Worm (Caenorhabditis elegans) whole organism, midembryonic: ENCODE measurements around the gene fars-3.

Experiments
- T22C8.4 ChIP-seq: fragments of 200-800 bp; sonication (Bioruptor generic); IDR thresholded peaks from 2 replicates; pipeline ENCODE4 v1.3.6; 2022; ENCODE audit warnings: missing genetic modification characterization, missing compliant biosample characterization
- cog-1 ChIP-seq: sonication (generic microtip); optimal IDR thresholded peaks from 2 replicates; lab custom pipeline; 2016; ENCODE audit warnings: missing genetic modification characterization, missing compliant biosample characterization
- flt-1 ChIP-seq: fragments of 200-800 bp; sonication (Bioruptor generic); IDR thresholded peaks from 2 replicates; pipeline ENCODE4 v1.3.6; 2022; ENCODE audit warnings: missing genetic modification characterization, missing compliant biosample characterization
- klf-2 ChIP-seq: fragments of 200-800 bp; sonication (Bioruptor generic); conservative IDR thresholded peaks from 2 replicates; pipeline ENCODE4 v1.3.6; 2022; ENCODE audit warnings: missing genetic modification reagents, missing genetic modification characterization, missing compliant biosample characterization
- med-1 ChIP-seq: sonication (generic microtip); optimal IDR thresholded peaks from 2 replicates; lab custom pipeline; 2017; ENCODE audit warnings: missing genetic modification characterization, mild to moderate bottlenecking, missing compliant biosample characterization, antibody characterized with exemption, missing genetic modification reagents; ENCODE audit not compliant: insufficient read depth
- ref-1 ChIP-seq: fragments of 200-800 bp; sonication (Bioruptor generic); conservative IDR thresholded peaks from 2 replicates; pipeline ENCODE4 v1.3.6; 2022; ENCODE audit warnings: missing genetic modification reagents, missing genetic modification characterization, missing compliant biosample characterization
- tab-1 ChIP-seq: fragments of 200-800 bp; sonication (Bioruptor generic); IDR thresholded peaks from 2 replicates; pipeline ENCODE4 v1.3.6; 2022; ENCODE audit warnings: missing genetic modification characterization, missing compliant biosample characterization
- ztf-23 ChIP-seq: fragments of 200-800 bp; sonication (Bioruptor generic); IDR thresholded peaks from 2 replicates; pipeline ENCODE4 v1.3.6; 2022; ENCODE audit warnings: missing genetic modification reagents, missing genetic modification characterization, missing compliant biosample characterization
- ztf-29 ChIP-seq: fragments of 200-800 bp; sonication (Bioruptor generic); IDR thresholded peaks from 2 replicates; pipeline ENCODE4 v1.3.6; 2022; ENCODE audit warnings: missing genetic modification reagents, missing genetic modification characterization, missing compliant biosample characterization

Gene fars-3

ce11 chrII:8442176-8442575 lies 22.5 kb upstream of the fars-3 start:
- TF ChIP-seq tab-1 (GFP tag; lab: Robert Waterston, UW) = no peak
- no peak for TF ChIP-seq flt-1 (GFP tag; lab: Robert Waterston, UW)
- TF ChIP-seq ztf-29 (GFP tag; lab: Robert Waterston, UW) = no peak; the same call in 1 of the 2 replicates
- TF ChIP-seq med-1 (GFP tag; lab: Kevin White, UChicago) = no peak
- no peak for TF ChIP-seq T22C8.4 (GFP tag; lab: Robert Waterston, UW)
- TF ChIP-seq cog-1 (tag; lab: Kevin White, UChicago) = no peak
- no peak for TF ChIP-seq ztf-23 (GFP tag; lab: Robert Waterston, UW)
- TF ChIP-seq klf-2 (GFP tag; lab: Robert Waterston, UW) = no peak

ce11 chrII:8442717-8443223 lies 21.9 kb upstream of the fars-3 start, which contains the start of gene eif-3.G:
Gene eif-3.G, plus strand, starts transcription at chrII:8442767.
- TF ChIP-seq ztf-23 (GFP tag; lab: Robert Waterston, UW) (no peak), flt-1 (GFP tag; lab: Robert Waterston, UW) (no peak), cog-1 (tag; lab: Kevin White, UChicago) (no peak), ref-1 (GFP tag; lab: Robert Waterston, UW) (no peak), klf-2 (GFP tag; lab: Robert Waterston, UW) (no peak), T22C8.4 (GFP tag; lab: Robert Waterston, UW) (no peak), tab-1 (GFP tag; lab: Robert Waterston, UW) (no peak), ztf-29 (GFP tag; lab: Robert Waterston, UW) (no peak), med-1 (GFP tag; lab: Kevin White, UChicago) (no peak)

- TF ChIP-seq klf-2 (GFP tag; lab: Robert Waterston, UW) = no peak
- TF ChIP-seq med-1 (GFP tag; lab: Kevin White, UChicago) = no peak
- TF ChIP-seq ref-1 (GFP tag; lab: Robert Waterston, UW) = no peak
- TF ChIP-seq ztf-29 (GFP tag; lab: Robert Waterston, UW) = no peak
- no peak for TF ChIP-seq cog-1 (tag; lab: Kevin White, UChicago)
- no peak for TF ChIP-seq ztf-23 (GFP tag; lab: Robert Waterston, UW)
These were observed 20.6 kb upstream of the fars-3 start, which contains the start of gene evl-20 for ce11 chrII:8444007-8444406. Gene evl-20, plus strand, starts transcription at chrII:8444307.

ce11 chrII:8446731-8447130 lies 17.9 kb upstream of the fars-3 start, which contains the start of gene cut-3:
Gene cut-3, minus strand, starts transcription at chrII:8446831.
- no peak for TF ChIP-seq ztf-23 (GFP tag; lab: Robert Waterston, UW)
- no peak for TF ChIP-seq ztf-29 (GFP tag; lab: Robert Waterston, UW)
- TF ChIP-seq cog-1 (tag; lab: Kevin White, UChicago) = no peak
- no peak for TF ChIP-seq klf-2 (GFP tag; lab: Robert Waterston, UW)
- TF ChIP-seq ref-1 (GFP tag; lab: Robert Waterston, UW) = no peak
- no peak for TF ChIP-seq tab-1 (GFP tag; lab: Robert Waterston, UW)
- TF ChIP-seq flt-1 (GFP tag; lab: Robert Waterston, UW) = no peak

ce11 chrII:8449660-8450118 lies 15.0 kb upstream of the fars-3 start, which contains the start of gene F22B5.4:
Gene F22B5.4, plus strand, starts transcription at chrII:8449710.
- TF ChIP-seq cog-1 (tag; lab: Kevin White, UChicago) = no peak
- no peak for TF ChIP-seq med-1 (GFP tag; lab: Kevin White, UChicago)
- no peak for TF ChIP-seq ref-1 (GFP tag; lab: Robert Waterston, UW)
- no peak for TF ChIP-seq ztf-29 (GFP tag; lab: Robert Waterston, UW)
- TF ChIP-seq flt-1 (GFP tag; lab: Robert Waterston, UW) = no peak
- no peak for TF ChIP-seq T22C8.4 (GFP tag; lab: Robert Waterston, UW)

ce11 chrII:8450750-8451149 lies 13.9 kb upstream of the fars-3 start:
- TF ChIP-seq flt-1 (GFP tag; lab: Robert Waterston, UW) = no peak
- no peak for TF ChIP-seq cog-1 (tag; lab: Kevin White, UChicago)
- TF ChIP-seq ref-1 (GFP tag; lab: Robert Waterston, UW) = no peak
- no peak for TF ChIP-seq T22C8.4 (GFP tag; lab: Robert Waterston, UW)
- TF ChIP-seq ztf-23 (GFP tag; lab: Robert Waterston, UW) = no peak
- TF ChIP-seq klf-2 (GFP tag; lab: Robert Waterston, UW) = no peak
- TF ChIP-seq med-1 (GFP tag; lab: Kevin White, UChicago) = no peak
- TF ChIP-seq tab-1 (GFP tag; lab: Robert Waterston, UW) = no peak
- no peak for TF ChIP-seq ztf-29 (GFP tag; lab: Robert Waterston, UW)

- TF ChIP-seq klf-2 (GFP tag; lab: Robert Waterston, UW) (no peak), ztf-29 (GFP tag; lab: Robert Waterston, UW) (no peak), ztf-23 (GFP tag; lab: Robert Waterston, UW) (no peak), cog-1 (tag; lab: Kevin White, UChicago) (no peak), ref-1 (GFP tag; lab: Robert Waterston, UW) (no peak), flt-1 (GFP tag; lab: Robert Waterston, UW) (no peak)
These were observed 13.2 kb upstream of the fars-3 start for ce11 chrII:8451425-8451824.

ce11 chrII:8454513-8454912 lies 10.1 kb upstream of the fars-3 start, which contains the start of gene F22B5.5:
Gene F22B5.5, minus strand, starts transcription at chrII:8454613.
- TF ChIP-seq klf-2 (GFP tag; lab: Robert Waterston, UW) = no peak
- TF ChIP-seq flt-1 (GFP tag; lab: Robert Waterston, UW) = no peak
- no peak for TF ChIP-seq med-1 (GFP tag; lab: Kevin White, UChicago)
- TF ChIP-seq ref-1 (GFP tag; lab: Robert Waterston, UW) = no peak
- no peak for TF ChIP-seq T22C8.4 (GFP tag; lab: Robert Waterston, UW)
- no peak for TF ChIP-seq cog-1 (tag; lab: Kevin White, UChicago)
- no peak for TF ChIP-seq tab-1 (GFP tag; lab: Robert Waterston, UW)
- no peak for TF ChIP-seq ztf-23 (GFP tag; lab: Robert Waterston, UW)
- no peak for TF ChIP-seq ztf-29 (GFP tag; lab: Robert Waterston, UW)

- TF ChIP-seq med-1 (GFP tag; lab: Kevin White, UChicago) (no peak), T22C8.4 (GFP tag; lab: Robert Waterston, UW) (no peak), klf-2 (GFP tag; lab: Robert Waterston, UW) (no peak), cog-1 (tag; lab: Kevin White, UChicago) (no peak), tab-1 (GFP tag; lab: Robert Waterston, UW) (no peak), ztf-23 (GFP tag; lab: Robert Waterston, UW) (no peak), flt-1 (GFP tag; lab: Robert Waterston, UW) (no peak)
These were observed 8.6 kb upstream of the fars-3 start, which contains the start of gene F22B5.6 for ce11 chrII:8456094-8456493. Gene F22B5.6, minus strand, starts transcription at chrII:8456194.
